Worm (Caenorhabditis elegans) whole organism, L3 larva: ENCODE results near the gene R06F6.8.

Experiments used
- R02D3.7 ChIP-seq: fragments of 150-350 bp; optimal IDR thresholded peaks from 2 replicates; lab custom pipeline; 2014; ENCODE audit warnings: missing biosample characterization, missing genetic modification characterization
- ZK546.5 ChIP-seq: sonication (generic microtip); optimal IDR thresholded peaks from 2 replicates; lab custom pipeline; 2017; ENCODE audit warnings: missing biosample characterization, missing genetic modification characterization
- aly-2 ChIP-seq: fragments of 150-350 bp; optimal IDR thresholded peaks from 2 replicates; lab custom pipeline; 2014; ENCODE audit warnings: missing biosample characterization, missing genetic modification characterization
- ama-1 ChIP-seq: fragments of 150-350 bp; optimal IDR thresholded peaks from 2 replicates; lab custom pipeline; 2018
- ceh-16 ChIP-seq: sonication (generic microtip); optimal IDR thresholded peaks from 2 replicates; lab custom pipeline; 2017; ENCODE audit warnings: missing biosample characterization, missing genetic modification characterization
- ceh-28 ChIP-seq: fragments of 150-350 bp; optimal IDR thresholded peaks from 2 replicates; lab custom pipeline; 2014; ENCODE audit warnings: missing biosample characterization, missing genetic modification reagents, missing genetic modification characterization
- ceh-82 ChIP-seq: fragments of 150-350 bp; optimal IDR thresholded peaks from 2 replicates; lab custom pipeline; 2014; ENCODE audit warnings: missing biosample characterization, missing genetic modification characterization
- daf-12 ChIP-seq: fragments of 150-350 bp; optimal IDR thresholded peaks from 2 replicates; lab custom pipeline; 2014; ENCODE audit warnings: missing biosample characterization, missing genetic modification reagents, missing genetic modification characterization
- egl-27 ChIP-seq: sonication (generic microtip); optimal IDR thresholded peaks from 4 replicates; lab custom pipeline; 2017; ENCODE audit warnings: missing biosample characterization, missing genetic modification reagents, missing genetic modification characterization
- egl-5 ChIP-seq: fragments of 150-350 bp; optimal IDR thresholded peaks from 2 replicates; lab custom pipeline; 2017; ENCODE audit warnings: missing biosample characterization, missing genetic modification reagents, missing genetic modification characterization, inconsistent platforms
- elt-1 ChIP-seq: fragments of 150-350 bp; optimal IDR thresholded peaks from 2 replicates; lab custom pipeline; 2014; ENCODE audit warnings: missing biosample characterization, missing genetic modification characterization
- elt-2 ChIP-seq: sonication (generic microtip); optimal IDR thresholded peaks from 2 replicates; lab custom pipeline; 2016; ENCODE audit warnings: missing genetic modification reagents, mild to moderate bottlenecking, missing genetic modification characterization, missing compliant biosample characterization
- fkh-10 ChIP-seq: sonication (generic microtip); optimal IDR thresholded peaks from 2 replicates; lab custom pipeline; 2017; ENCODE audit warnings: missing biosample characterization, missing genetic modification reagents, missing genetic modification characterization
- hmg-11 ChIP-seq: sonication (generic microtip); optimal IDR thresholded peaks from 2 replicates; lab custom pipeline; 2016; ENCODE audit warnings: missing genetic modification characterization, missing compliant biosample characterization
- jun-1 ChIP-seq: fragments of 150-350 bp; optimal IDR thresholded peaks from 2 replicates; lab custom pipeline; 2014; ENCODE audit warnings: missing biosample characterization, missing genetic modification reagents, missing genetic modification characterization
- lin-15B ChIP-seq: fragments of 150-350 bp; optimal IDR thresholded peaks from 2 replicates; lab custom pipeline; 2014; ENCODE audit warnings: missing biosample characterization, missing genetic modification characterization
- lin-39 ChIP-seq: fragments of 150-350 bp; optimal IDR thresholded peaks from 2 replicates; lab custom pipeline; 2018; ENCODE audit warnings: missing biosample characterization, missing genetic modification reagents, missing genetic modification characterization
- lsy-12 ChIP-seq: sonication (generic microtip); optimal IDR thresholded peaks from 2 replicates; lab custom pipeline; 2016; ENCODE audit warnings: mild to moderate bottlenecking, missing genetic modification characterization, missing compliant biosample characterization
- mdl-1 ChIP-seq: fragments of 150-350 bp; optimal IDR thresholded peaks from 2 replicates; lab custom pipeline; 2014; ENCODE audit warnings: missing biosample characterization, missing genetic modification characterization
- mml-1 ChIP-seq: fragments of 150-350 bp; sonication (generic microtip); optimal IDR thresholded peaks from 3 replicates; lab custom pipeline; 2014; ENCODE audit warnings: missing biosample characterization, missing genetic modification characterization
- nfya-1 ChIP-seq: sonication (generic microtip); optimal IDR thresholded peaks from 2 replicates; lab custom pipeline; 2017; ENCODE audit warnings: missing genetic modification characterization, mild to moderate bottlenecking, missing compliant biosample characterization, antibody characterized with exemption, moderate library complexity; ENCODE audit not compliant: insufficient read depth
- nhr-23 ChIP-seq: fragments of 150-350 bp; optimal IDR thresholded peaks from 2 replicates; lab custom pipeline; 2014; ENCODE audit warnings: missing biosample characterization, missing genetic modification reagents, missing genetic modification characterization
- nhr-237 ChIP-seq: fragments of 150-350 bp; optimal IDR thresholded peaks from 2 replicates; lab custom pipeline; 2014; ENCODE audit warnings: missing biosample characterization, missing genetic modification characterization
- nhr-25 ChIP-seq: sonication (generic microtip); optimal IDR thresholded peaks from 2 replicates; lab custom pipeline; 2017; ENCODE audit warnings: missing biosample characterization, missing genetic modification characterization
- nhr-43 ChIP-seq: sonication (generic microtip); optimal IDR thresholded peaks from 2 replicates; lab custom pipeline; 2016; ENCODE audit warnings: mild to moderate bottlenecking, missing genetic modification characterization, missing compliant biosample characterization; ENCODE audit not compliant: poor library complexity, severe bottlenecking
- nhr-67 ChIP-seq: fragments of 150-350 bp; optimal IDR thresholded peaks from 2 replicates; lab custom pipeline; 2014; ENCODE audit warnings: missing biosample characterization, missing genetic modification characterization
- nhr-77 ChIP-seq: fragments of 150-350 bp; optimal IDR thresholded peaks from 2 replicates; lab custom pipeline; 2014; ENCODE audit warnings: missing biosample characterization, missing genetic modification characterization
- pha-4 ChIP-seq: fragments of 150-350 bp; optimal IDR thresholded peaks from 2 replicates; lab custom pipeline; 2014; ENCODE audit warnings: missing biosample characterization, missing genetic modification reagents, missing genetic modification characterization
- pqm-1 ChIP-seq: fragments of 150-350 bp; optimal IDR thresholded peaks from 2 replicates; lab custom pipeline; 2017; ENCODE audit warnings: missing biosample characterization, missing genetic modification characterization, inconsistent platforms
- sea-2 ChIP-seq: fragments of 150-350 bp; sonication (generic microtip); optimal IDR thresholded peaks from 4 replicates; lab custom pipeline; 2014; ENCODE audit warnings: missing biosample characterization, missing genetic modification reagents, missing genetic modification characterization
- skn-1 ChIP-seq: fragments of 150-350 bp; optimal IDR thresholded peaks from 2 replicates; lab custom pipeline; 2014; ENCODE audit warnings: missing biosample characterization, missing genetic modification characterization
- snpc-4 ChIP-seq: fragments of 150-350 bp; optimal IDR thresholded peaks from 2 replicates; lab custom pipeline; 2014; ENCODE audit warnings: missing biosample characterization, missing genetic modification characterization
- tbx-2 ChIP-seq: sonication (generic microtip); optimal IDR thresholded peaks from 2 replicates; lab custom pipeline; 2016; ENCODE audit warnings: mild to moderate bottlenecking, missing genetic modification characterization, missing compliant biosample characterization
- unc-39 ChIP-seq: sonication (generic microtip); optimal IDR thresholded peaks from 4 replicates; lab custom pipeline; 2017; ENCODE audit warnings: missing biosample characterization, missing genetic modification characterization
- unc-62 ChIP-seq: fragments of 150-350 bp; sonication (generic microtip); optimal IDR thresholded peaks from 4 replicates; lab custom pipeline; 2014; ENCODE audit warnings: missing biosample characterization, missing genetic modification reagents, missing genetic modification characterization
- zag-1 ChIP-seq: fragments of 150-350 bp; optimal IDR thresholded peaks from 2 replicates; lab custom pipeline; 2014; ENCODE audit warnings: missing biosample characterization, missing genetic modification characterization
- ztf-11 ChIP-seq: fragments of 150-350 bp; optimal IDR thresholded peaks from 2 replicates; lab custom pipeline; 2014; ENCODE audit warnings: missing biosample characterization, missing genetic modification characterization
- ztf-4 ChIP-seq: fragments of 150-350 bp; optimal IDR thresholded peaks from 2 replicates; lab custom pipeline; 2014; ENCODE audit warnings: missing biosample characterization, missing genetic modification characterization

R06F6.8 gene

DNA sequence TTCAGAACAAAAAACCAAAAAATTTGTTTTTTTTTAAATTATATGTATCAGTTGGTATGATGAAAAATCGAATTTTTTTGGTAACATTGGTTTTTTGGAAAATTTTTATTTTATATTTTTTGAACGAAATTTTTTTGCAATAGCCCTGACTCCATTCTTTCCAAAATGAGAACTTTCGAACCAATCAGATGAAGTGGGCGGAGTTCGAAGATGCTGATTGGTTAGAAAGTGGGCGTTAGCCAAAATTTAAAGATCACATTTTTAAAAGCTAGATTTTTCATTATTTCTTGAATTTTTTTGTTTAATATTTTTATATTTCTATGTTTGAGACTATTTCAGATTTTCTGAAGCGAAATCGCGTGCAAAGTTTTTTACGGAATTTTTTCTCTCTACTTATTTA is 41.5 kb upstream of the R06F6.8 start:
- no peak for TF ChIP-seq pqm-1 (tag; lab: Kevin White, UChicago)
- TF ChIP-seq nfya-1 = peak; percentile 99

DNA sequence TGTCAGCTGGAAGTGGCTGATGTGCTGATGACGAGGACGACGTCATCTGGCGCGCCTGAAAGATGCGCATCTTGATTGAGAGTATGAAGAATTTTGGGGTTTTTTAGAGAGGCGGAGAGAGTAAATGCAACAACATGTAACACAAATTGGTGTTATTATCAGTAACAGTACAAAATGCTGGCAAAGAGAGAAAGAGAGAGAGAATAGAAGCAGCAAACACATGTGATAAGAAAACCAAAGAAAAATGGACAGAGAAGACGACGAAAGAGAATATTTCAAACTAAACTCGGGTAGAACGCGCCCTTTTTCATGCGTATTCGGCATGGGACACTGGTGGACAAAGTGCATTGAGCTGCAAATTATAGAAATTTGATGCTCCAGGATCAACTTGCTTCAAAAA is 41.1 kb upstream of the R06F6.8 start, which contains the start of gene M106.3:
Gene M106.3 (minus strand): TSS at position 70 of the 400 bp plus-strand sequence.
- TF ChIP-seq pha-4 (tag; lab: Kevin White, UChicago) = peak; percentile 9
- TF ChIP-seq jun-1 (tag; lab: Kevin White, UChicago) = peak; percentile 13
- peak; percentile 51 for TF ChIP-seq pqm-1 (tag; lab: Kevin White, UChicago)
- no peak for TF ChIP-seq daf-12
- peak; percentile 74 for TF ChIP-seq elt-2 (tag; lab: Kevin White, UChicago)
- TF ChIP-seq ZK546.5 = no peak
- TF ChIP-seq ceh-82 (tag; lab: Kevin White, UChicago) = no peak

ce11 chrII:10859359-10859758 is 39.6 kb upstream of the R06F6.8 start:
- TF ChIP-seq mdl-1 (tag; lab: Kevin White, UChicago) = no peak
- TF ChIP-seq jun-1 (tag; lab: Kevin White, UChicago) = no peak
- TF ChIP-seq R02D3.7 = no peak
- peak; percentile 3 for TF ChIP-seq elt-2 (tag; lab: Kevin White, UChicago)

- TF ChIP-seq unc-62 (GFP tag; lab: Kevin White, UChicago) (no peak), zag-1 (tag; lab: Kevin White, UChicago) (no peak), nhr-77 (tag; lab: Kevin White, UChicago) (no peak), snpc-4 (tag; lab: Kevin White, UChicago) (no peak), mml-1 (tag; lab: Kevin White, UChicago) (no peak), fkh-10 (no peak), lin-15B (tag; lab: Kevin White, UChicago) (no peak), ama-1 (no peak), skn-1 (tag; lab: Kevin White, UChicago) (no peak), nhr-67 (tag; lab: Kevin White, UChicago) (no peak), ceh-16 (tag; lab: Kevin White, UChicago) (no peak), mdl-1 (tag; lab: Kevin White, UChicago) (no peak), nhr-25 (tag; lab: Kevin White, UChicago) (no peak), jun-1 (tag; lab: Kevin White, UChicago) (no peak), nhr-237 (no peak)
- TF ChIP-seq, all 47 proteins: peak for 0
These were observed 37.3 kb upstream of the R06F6.8 start, which contains the start of gene M106.7 for ce11 chrII:10857077-10857476. TSS of gene M106.7 (minus strand) at chrII:10857177.

DNA sequence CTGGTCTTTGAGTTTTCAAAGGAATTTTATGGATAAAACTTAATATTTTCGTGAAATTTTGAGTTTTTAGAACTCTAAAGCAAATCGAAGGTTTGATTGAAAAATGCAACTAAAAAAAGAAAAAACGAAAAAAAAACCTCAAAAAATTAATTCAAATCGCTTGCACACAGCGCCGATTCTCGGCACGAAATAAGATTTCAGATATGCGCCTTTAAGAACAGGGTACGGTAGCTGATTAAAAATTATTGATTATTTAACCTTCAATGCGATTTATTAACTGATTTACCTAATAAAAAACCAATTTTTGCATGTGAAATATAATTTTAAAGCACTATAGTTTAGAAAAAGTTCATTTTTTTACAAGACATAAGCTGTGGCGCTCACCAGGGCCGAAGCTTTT is 33.1 kb upstream of the R06F6.8 start:
- TF ChIP-seq aly-2 (tag; lab: Kevin White, UChicago) = no peak
- no peak for TF ChIP-seq nhr-25 (tag; lab: Kevin White, UChicago)
- TF ChIP-seq ztf-11 (tag; lab: Kevin White, UChicago) = no peak
- no peak for TF ChIP-seq sea-2
- no peak for TF ChIP-seq mml-1 (tag; lab: Kevin White, UChicago)
- TF ChIP-seq, all 47 proteins: peak for 0

ce11 chrII:10851110-10851509 is 31.3 kb upstream of the R06F6.8 start:
- TF ChIP-seq lsy-12 (tag; lab: Kevin White, UChicago) = peak; percentile 19
- TF ChIP-seq hmg-11 (tag; lab: Kevin White, UChicago) = peak; percentile 64
- no peak for TF ChIP-seq ceh-82 (tag; lab: Kevin White, UChicago)
- no peak for TF ChIP-seq daf-12
- peak; percentile 74 for TF ChIP-seq nhr-43 (tag; lab: Kevin White, UChicago)
- TF ChIP-seq elt-1 (tag; lab: Kevin White, UChicago) = peak; percentile 43
- peak; percentile 53 for TF ChIP-seq egl-27 (tag; lab: Kevin White, UChicago)
- TF ChIP-seq ztf-11 (tag; lab: Kevin White, UChicago) = no peak
- TF ChIP-seq ceh-16 (tag; lab: Kevin White, UChicago) = no peak
- peak; percentile 67 for TF ChIP-seq jun-1 (tag; lab: Kevin White, UChicago)
- TF ChIP-seq snpc-4 (tag; lab: Kevin White, UChicago) = peak; percentile 34
- TF ChIP-seq nfya-1 = peak; percentile 80
- peak; percentile 98 for TF ChIP-seq unc-62 (GFP tag; lab: Kevin White, UChicago)
- TF ChIP-seq mml-1 (tag; lab: Kevin White, UChicago) = no peak
- peak; percentile 42 for TF ChIP-seq mdl-1 (tag; lab: Kevin White, UChicago)
- TF ChIP-seq pqm-1 (tag; lab: Kevin White, UChicago) = peak; percentile 60
- peak; percentile 51 for TF ChIP-seq skn-1 (tag; lab: Kevin White, UChicago)
- TF ChIP-seq R02D3.7 = peak; percentile 20
- TF ChIP-seq tbx-2 (tag; lab: Kevin White, UChicago) = peak; percentile 10
- peak; percentile 83 for TF ChIP-seq elt-2 (tag; lab: Kevin White, UChicago)
- TF ChIP-seq lin-39 (tag; lab: Kevin White, UChicago) = peak; percentile 76
- TF ChIP-seq lin-15B (tag; lab: Kevin White, UChicago) = peak; percentile 24
- TF ChIP-seq nhr-237 = no peak
- peak; percentile 86 for TF ChIP-seq pha-4 (tag; lab: Kevin White, UChicago)
- TF ChIP-seq unc-39 = no peak
- TF ChIP-seq nhr-25 (tag; lab: Kevin White, UChicago) = peak; percentile 92
- peak; percentile 62 for TF ChIP-seq ceh-28 (tag; lab: Kevin White, UChicago)
- peak; percentile 77 for TF ChIP-seq egl-5 (tag; lab: Kevin White, UChicago)
- peak; percentile 70 for TF ChIP-seq nhr-23 (tag; lab: Kevin White, UChicago)
- peak; percentile 24 for TF ChIP-seq ztf-4 (tag; lab: Kevin White, UChicago)
